Fruit fly (Drosophila melanogaster) whole organism, embryonic: Measurements from ENCODE around the gene Grip91.

Source experiments
- Ada2b ChIP-seq: fragments of 200-800 bp; sonication (Bioruptor generic); IDR thresholded peaks from 2 replicates; pipeline ENCODE4 v1.3.6; 2022; ENCODE audit warnings: missing biosample characterization, missing genetic modification characterization
- BtbVII ChIP-seq: fragments of 200-800 bp; sonication (Bioruptor generic); optimal IDR thresholded peaks from 3 replicates; lab custom pipeline; 2017; ENCODE audit warnings: missing biosample characterization, mild to moderate bottlenecking, missing genetic modification characterization
- Bteb2 ChIP-seq: fragments of 200-800 bp; sonication (Bioruptor generic); optimal IDR thresholded peaks from 2 replicates; lab custom pipeline; 2016; ENCODE audit warnings: missing biosample characterization, missing genetic modification characterization
- CG1024 ChIP-seq: fragments of 200-800 bp; sonication (Bioruptor generic); IDR thresholded peaks from 2 replicates; pipeline ENCODE4 v1.3.6; 2022; ENCODE audit warnings: missing biosample characterization, missing genetic modification characterization
- CG11093 ChIP-seq: fragments of 200-800 bp; sonication (Bioruptor generic); IDR thresholded peaks from 3 replicates; pipeline ENCODE4 v1.3.6; 2022; ENCODE audit warnings: missing biosample characterization, missing genetic modification characterization
- CG11247 ChIP-seq: fragments of 200-800 bp; sonication (Bioruptor generic); IDR thresholded peaks from 2 replicates; pipeline ENCODE4 v1.3.6; 2022; ENCODE audit warnings: missing biosample characterization, missing genetic modification characterization
- CG12104 ChIP-seq: fragments of 200-800 bp; sonication (Bioruptor generic); optimal IDR thresholded peaks from 3 replicates; lab custom pipeline; 2016; ENCODE audit warnings: missing biosample characterization, missing genetic modification characterization
- CG13296 ChIP-seq: fragments of 200-800 bp; sonication (Bioruptor generic); optimal IDR thresholded peaks from 3 replicates; lab custom pipeline; 2018; ENCODE audit warnings: missing biosample characterization, mild to moderate bottlenecking, missing genetic modification characterization
- CG13424 ChIP-seq: fragments of 200-800 bp; sonication (Bioruptor generic); optimal IDR thresholded peaks from 2 replicates; lab custom pipeline; 2019; ENCODE audit warnings: missing biosample characterization, mild to moderate bottlenecking, missing genetic modification characterization, moderate library complexity
- CG14441 ChIP-seq: fragments of 200-800 bp; sonication (Bioruptor generic); IDR thresholded peaks from 2 replicates; pipeline ENCODE4 v1.3.6; 2022; ENCODE audit warnings: missing biosample characterization, missing genetic modification characterization
- CG15514 ChIP-seq: fragments of 200-800 bp; sonication (Bioruptor generic); optimal IDR thresholded peaks from 3 replicates; lab custom pipeline; 2017; ENCODE audit warnings: missing biosample characterization, missing genetic modification characterization, mild to moderate bottlenecking, moderate library complexity, missing genetic modification reagents
- CG17186 ChIP-seq: fragments of 200-800 bp; sonication (Bioruptor generic); optimal IDR thresholded peaks from 3 replicates; lab custom pipeline; 2017; ENCODE audit warnings: missing biosample characterization, missing genetic modification reagents, missing genetic modification characterization
- CG17361 ChIP-seq: fragments of 200-800 bp; sonication (Bioruptor generic); IDR thresholded peaks from 3 replicates; pipeline ENCODE4 v1.3.6; 2022; ENCODE audit warnings: missing biosample characterization, missing genetic modification characterization
- CG1792 ChIP-seq: fragments of 200-800 bp; sonication (Bioruptor generic); optimal IDR thresholded peaks from 2 replicates; lab custom pipeline; 2016; ENCODE audit warnings: missing biosample characterization, missing genetic modification characterization
- CG30431 ChIP-seq: fragments of 200-800 bp; sonication (Bioruptor generic); optimal IDR thresholded peaks from 2 replicates; lab custom pipeline; 2017; ENCODE audit warnings: missing biosample characterization, missing genetic modification characterization
- CG34376 ChIP-seq: fragments of 200-800 bp; sonication (Bioruptor generic); optimal IDR thresholded peaks from 2 replicates; lab custom pipeline; 2018; ENCODE audit warnings: missing biosample characterization, mild to moderate bottlenecking, missing genetic modification characterization
- CG4424 ChIP-seq: fragments of 200-800 bp; sonication (Bioruptor generic); optimal IDR thresholded peaks from 3 replicates; lab custom pipeline; 2016; ENCODE audit warnings: missing biosample characterization, missing genetic modification characterization
- CG4820 ChIP-seq: fragments of 200-800 bp; sonication (Bioruptor generic); optimal IDR thresholded peaks from 3 replicates; lab custom pipeline; 2016; ENCODE audit warnings: missing biosample characterization, missing genetic modification characterization
- CG6683 ChIP-seq: fragments of 200-800 bp; sonication (Bioruptor generic); optimal IDR thresholded peaks from 2 replicates; lab custom pipeline; 2017; ENCODE audit warnings: missing biosample characterization, mild to moderate bottlenecking, missing genetic modification characterization, missing genetic modification reagents
- CG9817 ChIP-seq: fragments of 200-800 bp; sonication (Bioruptor generic); optimal IDR thresholded peaks from 2 replicates; lab custom pipeline; 2018; ENCODE audit warnings: missing biosample characterization, mild to moderate bottlenecking, missing genetic modification characterization, moderate library complexity
- Deaf1 ChIP-seq: fragments of 200-800 bp; optimal IDR thresholded peaks from 3 replicates; lab custom pipeline; 2019; ENCODE audit warnings: missing biosample characterization, mild to moderate bottlenecking, missing genetic modification characterization, moderate library complexity
- Gsc ChIP-seq: fragments of 200-800 bp; sonication (Bioruptor generic); IDR thresholded peaks from 2 replicates; pipeline ENCODE4 v1.3.6; 2022; ENCODE audit warnings: missing biosample characterization, missing genetic modification characterization
- Hr3 ChIP-seq: fragments of 200-800 bp; sonication (Bioruptor generic); optimal IDR thresholded peaks from 3 replicates; lab custom pipeline; 2016; ENCODE audit warnings: missing biosample characterization, missing genetic modification characterization
- Hr39 ChIP-seq: fragments of >200 bp; optimal IDR thresholded peaks from 2 replicates; lab custom pipeline; 2017
- Hsf ChIP-seq: fragments of 200-800 bp; sonication (Bioruptor generic); optimal IDR thresholded peaks from 3 replicates; lab custom pipeline; 2016; ENCODE audit warnings: missing biosample characterization, missing genetic modification characterization
- Pdp1 ChIP-seq, 2 experiments: fragments of 200-800 bp; sonication (Bioruptor generic); optimal IDR thresholded peaks; 3 replicates each; lab custom pipeline; 2016; ENCODE audit warnings: missing biosample characterization in 2 of 2, missing genetic modification characterization in 2 of 2, mild to moderate bottlenecking in 1 of 2, moderate library complexity in 1 of 2
- Ptx1 ChIP-seq: fragments of 200-800 bp; sonication (Bioruptor generic); IDR thresholded peaks from 2 replicates; pipeline ENCODE4 v1.3.6; 2022; ENCODE audit warnings: missing biosample characterization, missing genetic modification characterization
- Trl ChIP-seq, 3 experiments: fragments of >200 bp in 2 of 3; fragments of 200-800 bp in 1 of 3; sonication (Bioruptor generic) in 1 of 3; optimal IDR thresholded peaks; 2 replicates in 1 of 3; 3 replicates in 2 of 3; lab custom pipeline; 2016 to 2017; ENCODE audit warnings: missing biosample characterization in 1 of 3, missing genetic modification characterization in 1 of 3
- br ChIP-seq: fragments of >200 bp; optimal IDR thresholded peaks from 2 replicates; lab custom pipeline; 2017
- chn ChIP-seq: fragments of 200-800 bp; sonication (Bioruptor generic); optimal IDR thresholded peaks from 2 replicates; lab custom pipeline; 2016; ENCODE audit warnings: missing biosample characterization, missing genetic modification characterization
- disco-r ChIP-seq: fragments of 200-800 bp; sonication (Bioruptor generic); optimal IDR thresholded peaks from 2 replicates; lab custom pipeline; 2016; ENCODE audit warnings: missing biosample characterization, missing genetic modification characterization
- dmrt11E ChIP-seq: fragments of 200-800 bp; sonication (Bioruptor generic); optimal IDR thresholded peaks from 3 replicates; lab custom pipeline; 2018; ENCODE audit warnings: missing biosample characterization, mild to moderate bottlenecking, missing genetic modification characterization, moderate library complexity
- eyg ChIP-seq: fragments of 200-800 bp; sonication (Bioruptor generic); optimal IDR thresholded peaks from 3 replicates; lab custom pipeline; 2016; ENCODE audit warnings: missing biosample characterization, missing genetic modification characterization
- fd3F ChIP-seq: fragments of 200-800 bp; sonication (Bioruptor generic); optimal IDR thresholded peaks from 2 replicates; lab custom pipeline; 2018; ENCODE audit warnings: missing biosample characterization, mild to moderate bottlenecking, missing genetic modification characterization, moderate library complexity
- fru ChIP-seq: fragments of >200 bp; optimal IDR thresholded peaks from 2 replicates; lab custom pipeline; 2017
- gem ChIP-seq: fragments of 200-800 bp; sonication (Bioruptor generic); optimal IDR thresholded peaks from 2 replicates; lab custom pipeline; 2019; ENCODE audit warnings: missing biosample characterization, mild to moderate bottlenecking, missing genetic modification characterization, moderate library complexity
- gfzf ChIP-seq: fragments of 200-800 bp; sonication (Bioruptor generic); optimal IDR thresholded peaks from 2 replicates; lab custom pipeline; 2016; ENCODE audit warnings: missing biosample characterization, mild to moderate bottlenecking, missing genetic modification characterization, moderate library complexity
- hb ChIP-seq: fragments of 200-800 bp; sonication (Bioruptor generic); IDR thresholded peaks from 3 replicates; pipeline ENCODE4 v1.3.6; 2022; ENCODE audit warnings: missing biosample characterization, missing genetic modification characterization; ENCODE audit not compliant: partially characterized antibody
- hbn ChIP-seq: fragments of 200-800 bp; sonication (Bioruptor generic); IDR thresholded peaks from 2 replicates; pipeline ENCODE4 v1.3.6; 2022; ENCODE audit warnings: missing biosample characterization, missing genetic modification characterization; ENCODE audit not compliant: partially characterized antibody
- lov ChIP-seq, 2 experiments: fragments of 200-800 bp in 1 of 2; fragments of >200 bp in 1 of 2; sonication (Bioruptor generic) in 1 of 2; IDR thresholded peaks in 1 of 2; optimal IDR thresholded peaks in 1 of 2; 2 replicates in 1 of 2; 3 replicates in 1 of 2; pipeline versions ENCODE4 v1.3.6 to Lab custom; 2017 to 2022; ENCODE audit warnings: missing biosample characterization in 1 of 2, missing genetic modification characterization in 1 of 2
- mirr ChIP-seq: fragments of 200-800 bp; sonication (Bioruptor generic); optimal IDR thresholded peaks from 3 replicates; lab custom pipeline; 2018; ENCODE audit warnings: missing biosample characterization, mild to moderate bottlenecking, missing genetic modification characterization
- pb ChIP-seq: fragments of 200-800 bp; sonication (Bioruptor generic); optimal IDR thresholded peaks from 3 replicates; lab custom pipeline; 2016; ENCODE audit warnings: missing biosample characterization, missing genetic modification characterization
- pho ChIP-seq: fragments of 200-800 bp; sonication (Bioruptor generic); optimal IDR thresholded peaks from 2 replicates; lab custom pipeline; 2016; ENCODE audit warnings: missing biosample characterization, missing genetic modification characterization
- pita ChIP-seq: fragments of 200-800 bp; sonication (Bioruptor generic); optimal IDR thresholded peaks from 2 replicates; lab custom pipeline; 2017; ENCODE audit warnings: missing biosample characterization, mild to moderate bottlenecking, missing genetic modification characterization
- scrt ChIP-seq: fragments of 200-800 bp; sonication (Bioruptor generic); optimal IDR thresholded peaks from 2 replicates; lab custom pipeline; 2018; ENCODE audit warnings: missing biosample characterization, mild to moderate bottlenecking, missing genetic modification characterization, moderate library complexity
- sr ChIP-seq: fragments of 200-800 bp; sonication (Bioruptor generic); IDR thresholded peaks from 3 replicates; pipeline ENCODE4 v1.3.6; 2022; ENCODE audit warnings: missing biosample characterization, missing genetic modification characterization
- ssp ChIP-seq: fragments of 200-800 bp; sonication (Bioruptor generic); IDR thresholded peaks from 2 replicates; pipeline ENCODE4 v1.3.6; 2022; ENCODE audit warnings: missing biosample characterization, missing genetic modification characterization
- tgo ChIP-seq: fragments of 200-800 bp; sonication (Bioruptor generic); IDR thresholded peaks from 3 replicates; pipeline ENCODE4 v1.3.6; 2022; ENCODE audit warnings: missing biosample characterization, missing genetic modification characterization
- vvl ChIP-seq: fragments of 200-800 bp; sonication (Bioruptor generic); IDR thresholded peaks from 2 replicates; pipeline ENCODE4 v1.3.6; 2022; ENCODE audit warnings: missing biosample characterization, missing genetic modification characterization
- zf30C ChIP-seq: fragments of 200-800 bp; sonication (Bioruptor generic); optimal IDR thresholded peaks from 3 replicates; lab custom pipeline; 2018; ENCODE audit warnings: missing biosample characterization, mild to moderate bottlenecking, missing genetic modification characterization
- zfh1 ChIP-seq: fragments of 200-800 bp; sonication (Bioruptor generic); IDR thresholded peaks from 3 replicates; pipeline ENCODE4 v1.3.6; 2022; ENCODE audit warnings: missing biosample characterization, missing genetic modification characterization

The Grip91 gene

DNA sequence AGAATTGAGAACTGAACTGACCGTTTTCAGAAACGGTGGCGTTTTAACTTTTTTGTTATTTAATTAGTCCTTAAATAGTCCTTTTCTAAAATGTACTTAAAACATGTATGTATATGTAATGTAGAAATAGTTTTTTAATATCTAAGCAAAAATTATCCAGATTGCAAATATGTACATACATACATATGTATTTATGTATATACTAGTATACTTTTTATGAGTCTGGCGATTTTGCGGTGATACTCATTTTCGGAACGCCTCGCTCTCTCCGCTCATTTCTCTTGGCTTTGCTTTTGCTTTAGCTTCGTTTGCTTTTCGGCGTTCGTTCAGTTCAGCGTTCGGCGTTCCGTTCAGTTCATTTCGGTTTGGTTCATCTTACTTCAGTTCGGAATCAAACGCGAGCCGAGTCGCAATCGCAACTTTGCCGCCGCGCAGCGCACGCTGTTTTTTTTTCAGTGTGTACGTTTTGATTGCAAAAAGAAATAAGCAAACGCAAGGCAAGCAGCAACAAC lies 17.9 kb upstream of the Grip91 start, which contains the start of gene rdgB (continued):
- peak; percentile 58 for TF ChIP-seq Ada2b (GFP tag; lab: Robert Waterston, UW)
- no peak for TF ChIP-seq eyg
- peak; percentile 41 to 56 for TF ChIP-seq Pdp1 (GFP tag; optimal IDR thresholded peaks at IDR 0.05; lab: Kevin White, UChicago)
- no peak for TF ChIP-seq br (lab: Kevin White, UChicago)
- TF ChIP-seq gfzf (GFP tag; lab: Kevin White, UChicago): no peak
- TF ChIP-seq vvl (GFP tag; lab: Robert Waterston, UW): peak; percentile 83; the same call in 1 of the 2 replicates
- TF ChIP-seq Ptx1 (GFP tag; lab: Robert Waterston, UW): peak; percentile 73
- TF ChIP-seq ssp (GFP tag; lab: Robert Waterston, UW): peak; percentile 68
- TF ChIP-seq CG6683 (GFP tag; lab: Kevin White, UChicago): peak; percentile 31
- TF ChIP-seq CG4424 (GFP tag; lab: Kevin White, UChicago): peak; percentile 81
- TF ChIP-seq CG1024 (GFP tag; lab: Robert Waterston, UW): no peak
- no peak for TF ChIP-seq Bteb2 (GFP tag; lab: Kevin White, UChicago)
- no peak for TF ChIP-seq mirr (GFP tag; lab: Kevin White, UChicago)
- no peak for TF ChIP-seq pb (GFP tag; lab: Kevin White, UChicago)
- peak; percentile 77 for TF ChIP-seq CG4820 (GFP tag; lab: Kevin White, UChicago)
- TF ChIP-seq CG11093 (GFP tag; lab: Robert Waterston, UW): peak; percentile 60; the same call in 2 of the 3 replicates
- no peak for TF ChIP-seq CG1792
- TF ChIP-seq CG14441 (GFP tag; lab: Robert Waterston, UW): peak; percentile 62; the same call in 1 of the 2 replicates
- TF ChIP-seq Trl (optimal IDR thresholded peaks at IDR 0.05; lab: Kevin White, UChicago): peak; percentile 39 to 73
- no peak for TF ChIP-seq Trl (GFP tag; optimal IDR thresholded peaks at IDR 0.05; lab: Kevin White, UChicago)
- peak; percentile 83 for TF ChIP-seq zf30C (GFP tag; lab: Kevin White, UChicago)
- TF ChIP-seq pho (GFP tag; lab: Kevin White, UChicago): peak; percentile 57
- TF ChIP-seq sr (GFP tag; lab: Robert Waterston, UW): no peak
- TF ChIP-seq Deaf1: peak; percentile 96
- TF ChIP-seq CG17186: no peak
- peak; percentile 72 for TF ChIP-seq Hsf (GFP tag; lab: Kevin White, UChicago)
- no peak for TF ChIP-seq hbn
- peak; percentile 33 for TF ChIP-seq chn (GFP tag; lab: Kevin White, UChicago)
- peak; percentile 77 for TF ChIP-seq CG11247
- TF ChIP-seq BtbVII: peak; percentile 46
- peak; percentile 64; the same call in 2 of the 3 replicates for TF ChIP-seq zfh1 (GFP tag; lab: Robert Waterston, UW)
- peak; percentile 70 for TF ChIP-seq CG9817
- no peak for TF ChIP-seq fru (lab: Kevin White, UChicago)
- no peak for TF ChIP-seq hb (GFP tag; lab: Robert Waterston, UW)
- peak; percentile 94 for TF ChIP-seq CG17361
- TF ChIP-seq CG13296 (GFP tag; lab: Kevin White, UChicago): peak; percentile 84
- peak; percentile 71 for TF ChIP-seq tgo
- peak; percentile 57 for TF ChIP-seq fd3F (GFP tag; lab: Kevin White, UChicago)
- no peak for TF ChIP-seq pita (GFP tag; lab: Kevin White, UChicago)
- peak; percentile 58 for TF ChIP-seq CG30431 (GFP tag; lab: Kevin White, UChicago)
- TF ChIP-seq dmrt11E (tag; lab: Kevin White, UChicago): peak; percentile 50
- no peak for TF ChIP-seq disco-r (GFP tag; lab: Kevin White, UChicago)
- peak; percentile 69 for TF ChIP-seq CG12104
- peak; percentile 89 for TF ChIP-seq gem (tag; lab: Kevin White, UChicago)
- TF ChIP-seq scrt (GFP tag; lab: Kevin White, UChicago): peak; percentile 58
- peak; percentile 87 for TF ChIP-seq CG13424
- 0 out of 2 replicates have a peak, but pooled peaks have one; percentile 29 for TF ChIP-seq Gsc
- TF ChIP-seq lov (optimal IDR thresholded peaks at IDR 0.05; lab: Kevin White, UChicago): no peak
- TF ChIP-seq lov (GFP tag; IDR thresholded peaks at IDR 0.05; lab: Robert Waterston, UW): no peak
- peak; percentile 70 for TF ChIP-seq CG34376 (GFP tag; lab: Kevin White, UChicago)
- TF ChIP-seq Hr39 (lab: Kevin White, UChicago): no peak
- peak; percentile 98 for TF ChIP-seq CG15514 (GFP tag; lab: Kevin White, UChicago)
- TF ChIP-seq Hr3 (GFP tag; lab: Kevin White, UChicago): peak; percentile 77
